Worm (Caenorhabditis elegans) whole organism, mixed stage, embryonic: ENCODE results near the gene Y41D4B.1.

ENCODE experiments used
- bed-3 ChIP-seq: fragments of 200-800 bp; sonication (Bioruptor generic); optimal IDR thresholded peaks from 3 replicates; lab custom pipeline; 2018; ENCODE audit warnings: mild to moderate bottlenecking, missing genetic modification characterization, moderate library complexity, missing compliant biosample characterization
- ceh-83 ChIP-seq: fragments of 200-800 bp; sonication (Bioruptor generic); optimal IDR thresholded peaks from 2 replicates; lab custom pipeline; 2018; ENCODE audit warnings: mild to moderate bottlenecking, missing genetic modification characterization, missing compliant biosample characterization
- lsy-2 ChIP-seq: fragments of 150-350 bp; optimal IDR thresholded peaks from 2 replicates; lab custom pipeline; 2014; ENCODE audit warnings: missing biosample characterization, missing genetic modification characterization
- mab-5 ChIP-seq: fragments of 150-350 bp; optimal IDR thresholded peaks from 2 replicates; lab custom pipeline; 2014; ENCODE audit warnings: missing biosample characterization, missing genetic modification characterization
- snpc-4 ChIP-seq: fragments of 150-350 bp; optimal IDR thresholded peaks from 2 replicates; lab custom pipeline; 2014; ENCODE audit warnings: missing biosample characterization, missing genetic modification characterization
- unc-39 ChIP-seq: fragments of 150-350 bp; optimal IDR thresholded peaks from 2 replicates; lab custom pipeline; 2014; ENCODE audit warnings: missing biosample characterization, missing genetic modification characterization
- unc-62 ChIP-seq: fragments of 150-350 bp; optimal IDR thresholded peaks from 2 replicates; lab custom pipeline; 2014; ENCODE audit warnings: missing biosample characterization, missing genetic modification reagents, missing genetic modification characterization

ce11 chrIV:1707960-1708359, 35.5 kb downstream of the Y41D4B.1 start:
- TF ChIP-seq mab-5 (tag; lab: Kevin White, UChicago): no peak
- no peak for TF ChIP-seq bed-3 (GFP tag; lab: Kevin White, UChicago)
- TF ChIP-seq ceh-83 (GFP tag; lab: Kevin White, UChicago): no peak
- no peak for TF ChIP-seq unc-62 (GFP tag; lab: Kevin White, UChicago)
- TF ChIP-seq snpc-4 (tag; lab: Kevin White, UChicago): no peak
- no peak for TF ChIP-seq unc-39 (tag; lab: Kevin White, UChicago)
- no peak for TF ChIP-seq lsy-2 (tag; lab: Kevin White, UChicago)
